Fruit fly (Drosophila melanogaster): Measurements from ENCODE around the gene CG3982.

Gene CG3982

DNA sequence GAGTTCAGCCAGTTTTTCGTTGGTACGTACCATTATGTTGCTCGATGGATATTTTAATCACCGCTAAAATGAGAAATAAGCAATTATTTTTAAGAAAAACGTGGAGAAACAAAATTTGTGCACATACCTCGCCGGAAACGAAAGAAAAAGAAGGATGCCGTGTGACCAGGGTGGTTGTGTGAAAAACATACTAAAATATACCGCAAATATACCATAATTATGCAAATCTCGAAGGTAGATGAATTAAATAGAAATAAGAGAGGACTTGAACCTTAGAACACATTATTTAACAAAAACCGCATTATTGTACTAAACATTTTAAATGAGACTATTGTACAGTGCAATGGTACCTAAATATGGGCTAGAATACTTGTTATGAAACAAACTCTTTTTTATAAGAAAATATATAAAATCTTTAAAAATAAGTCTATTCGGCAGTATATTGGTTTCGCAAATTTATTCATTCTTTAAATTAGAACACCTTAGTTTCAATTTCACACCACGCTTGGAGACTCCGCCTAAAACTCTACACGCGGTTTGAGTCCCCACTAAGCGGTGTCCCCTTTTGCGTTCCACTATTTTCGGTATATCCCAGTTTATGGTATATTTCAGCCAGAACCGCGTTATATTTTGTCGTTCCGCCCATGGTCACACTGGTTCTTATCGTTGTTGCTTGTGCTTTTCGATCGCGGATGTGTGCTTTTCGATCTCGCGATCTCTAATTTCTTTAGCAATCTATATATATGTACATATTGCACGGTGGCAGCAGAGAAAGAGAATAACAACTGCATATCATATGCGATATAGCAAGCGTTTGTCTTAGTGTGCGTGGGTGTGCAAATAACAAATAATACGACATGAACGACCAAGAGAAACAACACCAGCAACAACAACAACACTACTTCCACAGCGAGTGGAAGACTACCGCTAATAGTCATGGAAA is 12.7 kb upstream of the CG3982 start, which contains the start of the genes RpS17 and MTF-1 (continued):
- TF ChIP-seq grau (tag; optimal IDR thresholded peaks at IDR 0.05) = peak; percentile 40
- no peak for TF ChIP-seq CG6689 (GFP tag; IDR thresholded peaks at IDR 0.05)
- TF ChIP-seq CG9727 (GFP tag; optimal IDR thresholded peaks at IDR 0.05) = peak; percentile 79
- peak; percentile 13 for TF ChIP-seq D19A (tag; optimal IDR thresholded peaks at IDR 0.05)
- no peak for TF ChIP-seq z (GFP tag; IDR thresholded peaks at IDR 0.05)
- peak; percentile 73 for TF ChIP-seq Nf-YA (GFP tag; IDR thresholded peaks at IDR 0.05)
- no peak for TF ChIP-seq crc (GFP tag; optimal IDR thresholded peaks at IDR 0.05)
- no peak for TF ChIP-seq CG10462 (GFP tag; optimal IDR thresholded peaks at IDR 0.05)
- no peak for TF ChIP-seq CG3838 (GFP tag; optimal IDR thresholded peaks at IDR 0.05)
- no peak for TF ChIP-seq CG16813 (GFP tag; IDR thresholded peaks at IDR 0.05; ENCODE audit: partially characterized antibody)
- TF ChIP-seq CG18011 (GFP tag; optimal IDR thresholded peaks at IDR 0.05) = peak; percentile 7
- TF ChIP-seq insv (GFP tag; optimal IDR thresholded peaks at IDR 0.05) = peak in 1 of 2 experiments; percentile 27
- TF ChIP-seq CG33213 (GFP tag; optimal IDR thresholded peaks at IDR 0.05) = peak; percentile 57
- TF ChIP-seq pan (optimal IDR thresholded peaks at IDR 0.05) = no peak
- peak in 1 of 2 experiments; percentile 69 for TF ChIP-seq pan (GFP tag; optimal IDR thresholded peaks at IDR 0.05 in 1 of 2, IDR thresholded peaks at IDR 0.05 in 1 of 2)
- peak; percentile 22 for TF ChIP-seq CG10543 (GFP tag; optimal IDR thresholded peaks at IDR 0.05)
- TF ChIP-seq gem (tag; optimal IDR thresholded peaks at IDR 0.05) = peak; percentile 35
- TF ChIP-seq CG17568 (GFP tag; optimal IDR thresholded peaks at IDR 0.05) = peak; percentile 78
- 0 out of 3 replicates have a peak, but pooled peaks have one; percentile 35 for TF ChIP-seq Optix (GFP tag; IDR thresholded peaks at IDR 0.05)
- TF ChIP-seq Taf1 (GFP tag; IDR thresholded peaks at IDR 0.05) = no peak
- TF ChIP-seq nerfin-1 (tag; optimal IDR thresholded peaks at IDR 0.05) = peak; percentile 53
- TF ChIP-seq ATbp (GFP tag; optimal IDR thresholded peaks at IDR 0.05) = peak; percentile 44
- peak; percentile 44 for TF ChIP-seq BEAF-32 (GFP tag; optimal IDR thresholded peaks at IDR 0.05)
- TF ChIP-seq en (GFP tag; optimal IDR thresholded peaks at IDR 0.05) = peak; percentile 5
- no peak for TF ChIP-seq sisA (GFP tag; IDR thresholded peaks at IDR 0.05)
- TF ChIP-seq tna (GFP tag; IDR thresholded peaks at IDR 0.05; ENCODE audit: partially characterized antibody) = peak; percentile 38; the same call in 1 of the 2 replicates
- TF ChIP-seq run (tag; optimal IDR thresholded peaks at IDR 0.05) = peak; percentile 7
- TF ChIP-seq dmrt11E (tag; optimal IDR thresholded peaks at IDR 0.05) = peak; percentile 44
- peak; percentile 52 for TF ChIP-seq CrebB (tag; optimal IDR thresholded peaks at IDR 0.05)
- peak; percentile 66 for TF ChIP-seq Hmr (GFP tag; optimal IDR thresholded peaks at IDR 0.05)
- peak; percentile 38 for TF ChIP-seq gsb-n (tag; optimal IDR thresholded peaks at IDR 0.05)
- TF ChIP-seq trem (tag; optimal IDR thresholded peaks at IDR 0.05) = peak; percentile 19
- peak in 1 of 2 experiments; percentile 24 for TF ChIP-seq chif (GFP tag; optimal IDR thresholded peaks at IDR 0.05)

DNA sequence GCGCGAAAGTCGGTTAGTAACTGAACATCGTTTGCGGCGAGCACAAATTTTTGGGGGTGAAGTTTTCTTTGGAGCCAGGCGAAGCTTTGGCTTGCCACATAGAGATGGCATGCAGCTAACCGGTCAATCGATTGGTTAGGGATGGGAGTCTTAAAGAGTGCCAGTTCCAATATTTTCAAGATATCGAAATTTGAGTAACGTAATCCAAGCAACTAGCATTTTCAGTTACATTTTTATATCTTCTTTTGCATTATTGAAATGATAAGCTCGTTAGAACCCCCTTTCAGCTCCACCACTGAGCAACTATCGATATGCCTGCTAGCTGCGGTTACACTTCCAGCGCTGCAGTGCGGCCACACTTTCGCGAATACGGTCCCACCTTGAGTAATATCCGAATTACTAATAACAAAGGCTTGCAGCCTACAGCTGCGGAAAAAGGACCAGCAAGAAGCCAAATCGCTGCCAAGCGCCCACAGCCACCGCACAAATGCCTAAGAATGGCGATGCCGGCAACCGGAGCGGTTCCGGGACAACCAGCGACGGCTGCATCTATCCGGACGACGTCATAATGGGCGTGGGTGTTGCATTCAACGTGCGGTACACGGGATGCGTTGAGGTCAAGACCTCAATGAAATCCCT is 9.6 kb upstream of the CG3982 start, which contains the start of the genes Atat and Shc:
Gene Atat, minus strand, starts transcription at position 103 of the 639 bp plus-strand sequence.
Gene Shc, plus strand, starts transcription at position 355 of the 639 bp plus-strand sequence.
- TF ChIP-seq pnt (GFP tag; optimal IDR thresholded peaks at IDR 0.05) (peak; percentile 100), CG1832 (GFP tag; optimal IDR thresholded peaks at IDR 0.05) (peak; percentile 42), Dip3 (GFP tag; optimal IDR thresholded peaks at IDR 0.05) (peak; percentile 100), CG9609 (GFP tag; optimal IDR thresholded peaks at IDR 0.05) (peak; percentile 100), fd102C (GFP tag; optimal IDR thresholded peaks at IDR 0.05) (peak; percentile 77), cato (GFP tag; optimal IDR thresholded peaks at IDR 0.05; ENCODE audit: borderline replicate concordance) (peak; percentile 99), Gsc (GFP tag; IDR thresholded peaks at IDR 0.05) (peak; percentile 99), CG8944 (GFP tag; optimal IDR thresholded peaks at IDR 0.05) (peak; percentile 100), sug (tag; optimal IDR thresholded peaks at IDR 0.05) (peak; percentile 98), Scr (GFP tag; IDR thresholded peaks at IDR 0.05; ENCODE audit: partially characterized antibody) (peak; percentile 93), CG8924 (tag; optimal IDR thresholded peaks at IDR 0.05) (peak; percentile 98), CG2678 (tag; optimal IDR thresholded peaks at IDR 0.05) (peak; percentile 98), CoRest (tag; optimal IDR thresholded peaks at IDR 0.05) (peak; percentile 99), tio (GFP tag; optimal IDR thresholded peaks at IDR 0.05) (peak; percentile 99), ase (GFP tag; IDR thresholded peaks at IDR 0.05) (peak; percentile 99)

Measured in whole organism, embryonic.